Worm (Caenorhabditis elegans) whole organism, L2 larva: ENCODE data around the gene F26F12.3.

Experiments used
- egl-27 ChIP-seq: sonication (generic microtip); optimal IDR thresholded peaks from 3 replicates; lab custom pipeline; 2017; ENCODE audit warnings: missing biosample characterization, missing genetic modification reagents, missing genetic modification characterization
- lin-13 ChIP-seq: fragments of 150-350 bp; optimal IDR thresholded peaks from 2 replicates; lab custom pipeline; 2014; ENCODE audit warnings: missing biosample characterization, missing genetic modification reagents, missing genetic modification characterization
- mdl-1 ChIP-seq, 2 experiments: fragments of 150-350 bp in 1 of 2; sonication (generic microtip) in 1 of 2; optimal IDR thresholded peaks; 2 replicates each; lab custom pipeline; 2017; ENCODE audit warnings: missing biosample characterization in 2 of 2, missing genetic modification characterization in 2 of 2
- nhr-237 ChIP-seq: fragments of 150-350 bp; optimal IDR thresholded peaks from 2 replicates; lab custom pipeline; 2014; ENCODE audit warnings: missing biosample characterization, missing genetic modification characterization
- sem-4 ChIP-seq: fragments of 150-350 bp; optimal IDR thresholded peaks from 2 replicates; lab custom pipeline; 2014; ENCODE audit warnings: missing biosample characterization, missing genetic modification reagents, missing genetic modification characterization
- skn-1 ChIP-seq: sonication (generic microtip); optimal IDR thresholded peaks from 2 replicates; lab custom pipeline; 2017; ENCODE audit warnings: missing biosample characterization, missing genetic modification characterization
- unc-62 ChIP-seq: fragments of 150-350 bp; optimal IDR thresholded peaks from 2 replicates; lab custom pipeline; 2014; ENCODE audit warnings: missing biosample characterization, missing genetic modification reagents, missing genetic modification characterization
- zag-1 ChIP-seq: fragments of 150-350 bp; optimal IDR thresholded peaks from 2 replicates; lab custom pipeline; 2014; ENCODE audit warnings: missing biosample characterization, missing genetic modification characterization

ce11 chrV:5821451-5822143 lies 23.9 kb downstream of the F26F12.3 start:
- TF ChIP-seq unc-62 (GFP tag; lab: Kevin White, UChicago) (no peak), mdl-1 (tag; optimal IDR thresholded peaks at IDR 0.05; lab: Kevin White, UChicago) (no peak), sem-4 (tag; lab: Kevin White, UChicago) (no peak), zag-1 (tag; lab: Kevin White, UChicago) (no peak), skn-1 (tag; lab: Kevin White, UChicago) (no peak), lin-13 (GFP tag; lab: Kevin White, UChicago) (no peak), egl-27 (tag; lab: Kevin White, UChicago) (no peak), nhr-237 (tag; lab: Kevin White, UChicago) (no peak)
